Worm (Caenorhabditis elegans): ENCODE results near the gene T24H7.2.

- TF ChIP-seq ceh-28 (tag; optimal IDR thresholded peaks at IDR 0.05) (no peak), aly-2 (tag; optimal IDR thresholded peaks at IDR 0.05) (no peak), ama-1 (optimal IDR thresholded peaks at IDR 0.05) (no peak), snpc-4 (tag; optimal IDR thresholded peaks at IDR 0.05) (no peak), ceh-32 (tag; optimal IDR thresholded peaks at IDR 0.05; ENCODE audit: poor library complexity) (no peak), tag-97 (GFP tag; IDR thresholded peaks at IDR 0.05) (no peak), nhr-28 (tag; optimal IDR thresholded peaks at IDR 0.05) (no peak), mdt-29 (GFP tag; IDR thresholded peaks at IDR 0.05) (no peak), skn-1 (tag; optimal IDR thresholded peaks at IDR 0.05) (no peak), F49E8.2 (tag; optimal IDR thresholded peaks at IDR 0.05; ENCODE audit: borderline replicate concordance) (no peak), tra-1 (GFP tag; IDR thresholded peaks at IDR 0.05) (no peak)
Measured at ce11 chrII:6222558-6222957, 24.6 kb upstream of the T24H7.2 start, which contains the start of gene C30B5.6.
